Worm (Caenorhabditis elegans): ENCODE data around the gene nfya-1.
A peak's percentile ranks its signal among the peaks of the same experiment; 100 is the strongest.

DNA sequence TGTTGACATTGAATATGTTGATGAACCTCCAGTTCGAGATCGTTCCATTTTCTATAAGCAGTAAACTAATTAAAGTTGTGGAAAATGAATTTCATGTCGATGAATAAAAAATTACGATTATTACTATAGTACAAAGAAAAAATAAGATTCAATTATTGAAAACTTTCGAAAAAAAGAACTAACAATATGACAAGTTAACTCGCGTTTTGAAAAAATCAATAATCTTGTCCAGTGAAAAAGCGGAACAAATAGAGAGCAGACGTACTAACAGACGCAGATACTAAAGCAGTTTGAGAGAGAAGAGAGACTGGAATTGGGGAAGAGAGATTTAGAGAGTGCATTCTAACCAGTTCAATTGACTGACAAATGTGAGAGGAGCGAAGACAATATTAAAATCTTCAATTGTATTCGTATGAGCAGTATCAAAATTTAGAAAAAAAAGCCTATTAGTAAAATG is 28.0 kb upstream of the nfya-1 start, which contains the start of gene set-6:
- TF ChIP-seq ceh-19 (GFP tag; optimal IDR thresholded peaks at IDR 0.05) (no peak), elt-2 (tag; optimal IDR thresholded peaks at IDR 0.05) (no peak), nfya-1 (tag; optimal IDR thresholded peaks at IDR 0.05) (peak; percentile 8), ceh-18 (tag; optimal IDR thresholded peaks at IDR 0.05) (no peak), ceh-14 (tag; optimal IDR thresholded peaks at IDR 0.05) (no peak), ets-4 (tag; optimal IDR thresholded peaks at IDR 0.05) (no peak), pat-9 (tag; optimal IDR thresholded peaks at IDR 0.05) (no peak), nhr-11 (tag; optimal IDR thresholded peaks at IDR 0.05) (no peak), npax-4 (tag; optimal IDR thresholded peaks at IDR 0.05) (no peak), dmd-4 (tag; optimal IDR thresholded peaks at IDR 0.05; ENCODE audit: borderline replicate concordance) (no peak), unc-86 (tag; optimal IDR thresholded peaks at IDR 0.05) (no peak), tbx-2 (tag; optimal IDR thresholded peaks at IDR 0.05) (no peak), nhr-232 (tag; optimal IDR thresholded peaks at IDR 0.05) (no peak)

Data from whole organism, late embryonic.